Fruit fly (Drosophila melanogaster) whole organism, wandering third instar larva: ENCODE measurements around the gene Fbxl4.

ENCODE experiments used
- GATAd ChIP-seq: sonication (Bioruptor generic); optimal IDR thresholded peaks from 2 replicates; lab custom pipeline; 2016; ENCODE audit warnings: missing biosample characterization, missing genetic modification characterization
- dl ChIP-seq, 2 experiments: fragments of 175-275, 200-275 bp in 1 of 2; fragments of 200-275 bp in 1 of 2; sonication (Bioruptor generic); optimal IDR thresholded peaks; lab custom pipeline; 2018; ENCODE audit warnings: mild to moderate bottlenecking in 2 of 2, missing biosample characterization in 2 of 2, missing genetic modification characterization in 2 of 2, moderate library complexity in 2 of 2; ENCODE audit not compliant: partially characterized antibody in 2 of 2, insufficient read depth in 1 of 2
- lola ChIP-seq: fragments of >200 bp; optimal IDR thresholded peaks from 2 replicates; lab custom pipeline; 2017; ENCODE audit warnings: missing biosample characterization, missing genetic modification characterization
- rgr ChIP-seq: fragments of 200-800 bp; sonication (Bioruptor generic); optimal IDR thresholded peaks from 3 replicates; lab custom pipeline; 2016; ENCODE audit warnings: missing biosample characterization, mild to moderate bottlenecking, missing genetic modification characterization

DNA sequence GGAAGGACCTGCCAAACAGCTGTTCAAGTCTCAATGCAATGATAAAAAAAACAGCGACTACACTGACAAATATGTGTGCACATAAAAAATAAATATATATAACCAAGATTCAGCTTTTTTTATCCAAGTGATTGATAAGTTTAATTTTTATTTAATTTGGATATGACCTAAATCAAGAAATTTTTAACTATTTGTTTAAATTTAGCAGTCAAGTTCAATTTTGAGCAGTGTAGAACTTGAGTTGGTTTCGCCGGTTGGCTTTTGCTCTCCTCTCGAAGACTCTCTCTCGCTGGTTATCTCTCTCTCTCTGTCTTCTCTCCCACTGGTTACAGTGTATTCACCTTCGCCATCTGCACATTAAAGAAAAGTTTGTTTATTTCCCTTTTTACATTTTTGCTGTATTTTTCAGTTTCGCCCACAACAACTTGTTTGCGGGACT is 19.7 kb downstream of the Fbxl4 start:
- no peak for TF ChIP-seq dl (GFP tag; optimal IDR thresholded peaks at IDR 0.05; lab: Kevin White, UChicago; ENCODE audit: insufficient read depth in 1 of 2, partially characterized antibody in 2 of 2)
- peak; percentile 54 for TF ChIP-seq GATAd (GFP tag; lab: Kevin White, UChicago)
- TF ChIP-seq rgr (GFP tag; lab: Kevin White, UChicago), result peak; percentile 97
- no peak for TF ChIP-seq lola (GFP tag; lab: Kevin White, UChicago)
